Fruit fly (Drosophila melanogaster) whole organism, adult: Measurements from ENCODE around the gene lmd.

Experiments used
- CG11617 ChIP-seq: fragments of 200-800 bp; sonication (Bioruptor generic); optimal IDR thresholded peaks from 2 replicates; lab custom pipeline; 2017; ENCODE audit warnings: mild to moderate bottlenecking, missing biosample characterization, missing genetic modification reagents, missing genetic modification characterization
- CG12768 ChIP-seq: fragments of 200-800 bp; sonication (Bioruptor generic); optimal IDR thresholded peaks from 2 replicates; lab custom pipeline; 2017; ENCODE audit warnings: missing biosample characterization, missing genetic modification characterization, mild to moderate bottlenecking, moderate library complexity, missing genetic modification reagents
- CG14711 ChIP-seq: fragments of 200-800 bp; sonication (Bioruptor generic); optimal IDR thresholded peaks from 2 replicates; lab custom pipeline; 2018; ENCODE audit warnings: missing biosample characterization, mild to moderate bottlenecking, missing genetic modification characterization, moderate library complexity
- CG1620 ChIP-seq: fragments of 200-800 bp; sonication (Bioruptor generic); optimal IDR thresholded peaks from 2 replicates; lab custom pipeline; 2016; ENCODE audit warnings: missing biosample characterization, missing genetic modification characterization
- CG33017 ChIP-seq: fragments of 200-800 bp; sonication (Bioruptor generic); optimal IDR thresholded peaks from 2 replicates; lab custom pipeline; 2018; ENCODE audit warnings: missing biosample characterization, mild to moderate bottlenecking, missing genetic modification characterization, moderate library complexity
- CG5204 ChIP-seq: fragments of 200-800 bp; sonication (Bioruptor generic); optimal IDR thresholded peaks from 2 replicates; lab custom pipeline; 2016; ENCODE audit warnings: missing biosample characterization, missing genetic modification characterization
- CG7045 ChIP-seq: fragments of 200-800 bp; sonication (Bioruptor generic); optimal IDR thresholded peaks from 2 replicates; lab custom pipeline; 2017; ENCODE audit warnings: missing biosample characterization, mild to moderate bottlenecking, missing genetic modification characterization
- CG7101 ChIP-seq: fragments of 200-800 bp; sonication (Bioruptor generic); optimal IDR thresholded peaks from 2 replicates; lab custom pipeline; 2018; ENCODE audit warnings: missing biosample characterization, mild to moderate bottlenecking, missing genetic modification characterization, moderate library complexity
- Clk ChIP-seq: fragments of 200-800 bp; sonication (Bioruptor generic); optimal IDR thresholded peaks from 2 replicates; lab custom pipeline; 2017; ENCODE audit warnings: missing biosample characterization, missing genetic modification characterization
- Crg-1 ChIP-seq: fragments of 200-800 bp; sonication (Bioruptor generic); optimal IDR thresholded peaks from 2 replicates; lab custom pipeline; 2016; ENCODE audit warnings: missing biosample characterization, missing genetic modification characterization
- Hr96 ChIP-seq: fragments of 200-800 bp; sonication (Bioruptor generic); optimal IDR thresholded peaks from 2 replicates; lab custom pipeline; 2016; ENCODE audit warnings: missing biosample characterization, missing genetic modification characterization
- Mnt ChIP-seq: fragments of 200-800 bp; sonication (Bioruptor generic); optimal IDR thresholded peaks from 2 replicates; lab custom pipeline; 2016; ENCODE audit warnings: missing biosample characterization, mild to moderate bottlenecking, missing genetic modification characterization
- bab1 ChIP-seq: fragments of 200-800 bp; sonication (Bioruptor generic); optimal IDR thresholded peaks from 3 replicates; lab custom pipeline; 2019; ENCODE audit warnings: missing biosample characterization, mild to moderate bottlenecking, missing genetic modification characterization, moderate library complexity
- cic ChIP-seq: fragments of 200-800 bp; sonication (Bioruptor generic); optimal IDR thresholded peaks from 2 replicates; lab custom pipeline; 2017; ENCODE audit warnings: missing biosample characterization, mild to moderate bottlenecking, missing genetic modification characterization, moderate library complexity
- cnc ChIP-seq, 2 experiments: fragments of >200 bp; optimal IDR thresholded peaks; 2 replicates each; lab custom pipeline; 2017
- kay ChIP-seq: fragments of 200-800 bp; sonication (Bioruptor generic); peaks from one replicate; lab custom pipeline; 2016; ENCODE audit warnings: missing biosample characterization, missing genetic modification characterization, borderline replicate concordance
- ovo ChIP-seq: fragments of 200-800 bp; sonication (Bioruptor generic); optimal IDR thresholded peaks from 2 replicates; lab custom pipeline; 2016; ENCODE audit warnings: missing biosample characterization, missing genetic modification characterization
- pad ChIP-seq: fragments of 200-800 bp; sonication (Bioruptor generic); optimal IDR thresholded peaks from 3 replicates; lab custom pipeline; 2017; ENCODE audit warnings: missing biosample characterization, missing genetic modification characterization, mild to moderate bottlenecking, moderate library complexity, missing genetic modification reagents
- tj ChIP-seq: fragments of 200-800 bp; sonication (Bioruptor generic); optimal IDR thresholded peaks from 3 replicates; lab custom pipeline; 2017; ENCODE audit warnings: missing biosample characterization, mild to moderate bottlenecking, missing genetic modification characterization, moderate library complexity
- toe ChIP-seq: fragments of 200-800 bp; sonication (Bioruptor generic); optimal IDR thresholded peaks from 2 replicates; lab custom pipeline; 2016; ENCODE audit warnings: missing biosample characterization, missing genetic modification characterization

lmd gene

DNA sequence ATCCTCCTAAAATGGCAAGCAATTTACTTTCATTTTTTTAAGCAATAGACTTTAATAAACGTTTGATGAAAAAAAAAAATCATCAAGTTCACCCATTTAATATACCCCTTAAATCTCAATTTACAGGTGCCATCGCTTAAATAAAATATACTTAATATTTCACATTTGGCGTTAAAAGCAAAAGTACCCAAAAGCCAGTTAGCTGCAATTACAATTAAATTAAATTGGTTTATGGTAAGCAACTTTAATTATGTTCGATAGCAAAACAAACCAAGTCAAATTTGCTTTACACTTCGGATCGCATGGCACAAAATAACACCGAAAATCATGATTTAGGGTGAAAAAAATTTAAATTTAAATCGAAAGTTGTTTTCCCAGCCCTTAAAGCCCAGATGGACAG lies 15.4 kb upstream of the lmd start, which contains the start of gene CG13838:
Gene CG13838 (plus strand): TSS at position 301 of the 400 bp plus-strand sequence.
- no peak for TF ChIP-seq Mnt (GFP tag; lab: Kevin White, UChicago)
- no peak for TF ChIP-seq Crg-1
- TF ChIP-seq CG7101 (tag; lab: Kevin White, UChicago): no peak
- TF ChIP-seq cic (GFP tag; lab: Kevin White, UChicago): no peak
- TF ChIP-seq CG14711: no peak
- no peak for TF ChIP-seq CG33017 (tag; lab: Kevin White, UChicago)
- TF ChIP-seq toe (GFP tag; lab: Kevin White, UChicago): no peak
- no peak for TF ChIP-seq ovo (GFP tag; lab: Kevin White, UChicago)
- TF ChIP-seq cnc (optimal IDR thresholded peaks at IDR 0.05; lab: Kevin White, UChicago): no peak
- no peak for TF ChIP-seq pad (GFP tag; lab: Kevin White, UChicago)
- no peak for TF ChIP-seq tj (GFP tag; lab: Kevin White, UChicago)
- TF ChIP-seq CG1620 (GFP tag; lab: Kevin White, UChicago): no peak
- TF ChIP-seq Hr96 (GFP tag; lab: Kevin White, UChicago): no peak
- TF ChIP-seq Clk (GFP tag; lab: Kevin White, UChicago): no peak

DNA sequence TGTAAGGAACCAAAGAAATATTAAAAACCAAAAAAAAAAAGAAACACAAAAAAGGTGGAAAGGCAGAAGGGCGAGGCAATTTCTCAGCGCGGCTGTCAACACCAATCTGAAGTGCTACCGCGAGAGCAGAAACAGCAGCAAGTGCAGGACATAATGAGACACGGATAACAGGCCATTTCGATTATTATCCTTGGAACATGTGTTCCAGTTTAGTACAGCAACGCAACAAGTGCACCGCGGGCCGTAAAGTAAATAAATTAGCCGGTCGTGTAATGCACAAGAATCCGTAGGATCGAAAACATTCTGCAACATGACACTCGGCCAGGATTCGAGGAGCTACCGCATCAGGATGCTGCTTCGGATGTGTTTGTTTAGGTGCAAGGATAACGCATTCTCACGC lies 11.5 kb upstream of the lmd start:
- no peak for TF ChIP-seq Mnt (GFP tag; lab: Kevin White, UChicago)
- no peak for TF ChIP-seq Hr96 (GFP tag; lab: Kevin White, UChicago)

DNA sequence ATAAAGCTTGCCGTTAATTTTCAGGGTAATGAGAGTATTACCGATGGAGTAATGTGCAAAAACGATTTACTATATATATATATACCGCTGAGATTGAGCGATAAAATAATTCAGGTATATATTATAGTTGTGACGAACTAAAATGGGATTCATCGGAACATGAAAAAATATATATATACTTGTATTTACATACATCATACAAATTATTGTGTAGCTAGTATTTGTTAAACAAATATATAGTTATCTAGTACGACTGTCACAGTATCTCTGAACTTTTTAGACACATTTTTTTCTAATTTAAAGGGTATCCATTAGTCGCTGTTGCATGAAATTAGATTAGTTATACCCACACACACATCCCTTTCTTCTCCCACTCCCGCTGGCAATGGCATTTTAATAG lies 9.8 kb upstream of the lmd start:
- no peak for TF ChIP-seq CG12768 (GFP tag; lab: Kevin White, UChicago)
- no peak for TF ChIP-seq ovo (GFP tag; lab: Kevin White, UChicago)

DNA sequence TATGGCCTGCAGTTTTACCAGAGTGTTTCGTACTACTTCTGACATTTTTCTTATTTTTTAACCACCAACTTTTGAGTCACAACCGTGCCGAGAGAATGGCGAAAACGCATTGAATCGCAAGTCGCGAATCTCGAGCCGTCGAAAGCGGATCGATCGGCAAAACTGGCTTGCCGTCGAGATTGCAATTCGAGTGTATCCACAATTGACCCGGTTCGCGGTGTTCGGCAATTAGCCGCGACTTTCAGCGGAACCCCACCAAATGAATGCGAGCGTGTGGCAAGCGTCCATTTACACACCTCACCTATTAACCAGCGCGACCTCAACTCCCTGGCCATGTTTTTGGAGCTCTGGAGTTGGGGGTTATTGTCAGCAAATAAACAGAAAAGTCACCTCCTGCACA lies 8.9 kb upstream of the lmd start, which contains the start of gene CG13833:
Gene CG13833 (minus strand): TSS at position 101 of the 400 bp plus-strand sequence.
- no peak for TF ChIP-seq bab1 (GFP tag; lab: Kevin White, UChicago)
- TF ChIP-seq Clk (GFP tag; lab: Kevin White, UChicago): no peak
- no peak for TF ChIP-seq pad (GFP tag; lab: Kevin White, UChicago)
- no peak for TF ChIP-seq cnc (optimal IDR thresholded peaks at IDR 0.05; lab: Kevin White, UChicago)
- no peak for TF ChIP-seq kay (GFP tag; lab: Kevin White, UChicago)

DNA sequence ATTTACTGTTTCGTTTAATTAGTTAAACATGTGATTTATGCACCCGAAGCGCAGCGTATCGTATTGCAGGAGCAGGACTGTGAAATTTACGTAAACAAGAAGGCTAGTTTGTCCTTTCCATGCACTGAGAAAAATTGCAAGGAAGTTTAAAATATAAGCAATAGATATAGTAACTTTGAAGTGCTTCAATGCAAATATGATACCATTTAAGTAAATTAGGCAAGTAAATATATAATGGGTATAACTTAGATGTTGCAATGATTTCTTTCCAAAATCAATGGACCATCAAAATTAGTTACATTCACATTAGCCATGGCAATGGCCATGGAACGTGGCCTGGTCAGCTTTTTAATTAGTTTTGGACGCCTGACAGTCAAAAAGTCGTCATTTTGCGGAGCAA lies 4.4 kb upstream of the lmd start:
- TF ChIP-seq tj (GFP tag; lab: Kevin White, UChicago) (no peak), kay (GFP tag; lab: Kevin White, UChicago) (no peak), CG7045 (GFP tag; lab: Kevin White, UChicago) (no peak), ovo (GFP tag; lab: Kevin White, UChicago) (no peak), cnc (optimal IDR thresholded peaks at IDR 0.05; lab: Kevin White, UChicago) (no peak), CG1620 (GFP tag; lab: Kevin White, UChicago) (no peak), Hr96 (GFP tag; lab: Kevin White, UChicago) (no peak), CG12768 (GFP tag; lab: Kevin White, UChicago) (no peak), cic (GFP tag; lab: Kevin White, UChicago) (no peak), CG33017 (tag; lab: Kevin White, UChicago) (no peak), CG14711 (no peak)

DNA sequence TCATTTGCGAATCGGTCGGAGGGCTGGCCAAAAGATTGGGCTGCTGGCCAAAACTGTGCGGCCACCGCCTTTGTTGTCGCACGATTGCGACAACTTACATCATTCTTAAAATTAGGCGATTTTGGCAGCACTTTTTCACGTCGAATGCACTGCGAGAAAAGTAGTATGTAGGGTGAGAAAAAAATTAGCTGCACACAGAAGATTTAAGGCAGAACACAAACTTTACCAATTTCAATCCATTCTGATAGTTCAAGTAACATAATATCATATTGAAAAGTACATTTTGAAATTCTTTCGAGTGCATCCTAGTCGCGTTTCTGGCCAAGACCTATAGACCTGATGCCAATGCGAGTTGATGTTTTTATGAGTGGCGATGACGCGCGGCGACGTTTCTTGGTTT lies 2.0 kb upstream of the lmd start:
- TF ChIP-seq Clk (GFP tag; lab: Kevin White, UChicago) (no peak), CG1620 (GFP tag; lab: Kevin White, UChicago) (no peak), pad (GFP tag; lab: Kevin White, UChicago) (no peak), cnc (optimal IDR thresholded peaks at IDR 0.05; lab: Kevin White, UChicago) (no peak), cic (GFP tag; lab: Kevin White, UChicago) (no peak), CG14711 (no peak), CG5204 (GFP tag; lab: Kevin White, UChicago) (no peak), toe (GFP tag; lab: Kevin White, UChicago) (no peak), ovo (GFP tag; lab: Kevin White, UChicago) (no peak), CG33017 (tag; lab: Kevin White, UChicago) (no peak), CG7045 (GFP tag; lab: Kevin White, UChicago) (no peak), CG12768 (GFP tag; lab: Kevin White, UChicago) (no peak), tj (GFP tag; lab: Kevin White, UChicago) (no peak)

DNA sequence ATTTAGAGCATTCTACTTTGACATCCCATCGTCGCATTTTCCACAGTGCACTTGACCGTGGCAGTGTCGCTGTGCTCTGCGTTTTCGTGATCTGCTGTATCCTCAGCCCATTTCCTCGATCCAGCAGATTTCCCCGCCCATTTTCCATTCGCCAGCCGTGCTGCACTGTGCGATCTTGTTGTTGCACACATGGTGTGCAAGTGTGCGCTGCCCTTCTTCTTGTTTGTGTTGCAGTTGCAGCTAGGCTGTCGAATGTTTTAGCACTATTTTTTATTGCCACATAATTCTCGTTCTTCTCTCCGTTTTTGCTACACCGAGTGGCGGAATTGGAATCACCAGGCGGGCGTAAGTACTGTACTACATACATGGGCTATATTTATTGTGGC lies 908 bp upstream of the lmd start:
- no peak for TF ChIP-seq CG11617 (GFP tag; lab: Kevin White, UChicago)
- no peak for TF ChIP-seq pad (GFP tag; lab: Kevin White, UChicago)
- TF ChIP-seq CG33017 (tag; lab: Kevin White, UChicago): no peak
- TF ChIP-seq CG14711: no peak
- TF ChIP-seq tj (GFP tag; lab: Kevin White, UChicago): no peak
- TF ChIP-seq CG7045 (GFP tag; lab: Kevin White, UChicago): no peak
- TF ChIP-seq ovo (GFP tag; lab: Kevin White, UChicago): no peak
- no peak for TF ChIP-seq bab1 (GFP tag; lab: Kevin White, UChicago)
- TF ChIP-seq CG5204 (GFP tag; lab: Kevin White, UChicago): no peak
- TF ChIP-seq Mnt (GFP tag; lab: Kevin White, UChicago): no peak
- no peak for TF ChIP-seq CG12768 (GFP tag; lab: Kevin White, UChicago)
- no peak for TF ChIP-seq CG7101 (tag; lab: Kevin White, UChicago)
